Fruit fly (Drosophila melanogaster) whole organism, wandering third instar larva: ENCODE measurements around the gene ida.
A peak's percentile ranks its signal among the peaks of the same experiment; 100 is the strongest.

Experiments
- Abd-B ChIP-seq: fragments of >200 bp; optimal IDR thresholded peaks from 2 replicates; lab custom pipeline; 2017; ENCODE audit warnings: missing biosample characterization, missing genetic modification characterization
- CG32264 ChIP-seq: fragments of 200-800 bp; sonication (Bioruptor generic); optimal IDR thresholded peaks from 2 replicates; lab custom pipeline; 2016; ENCODE audit warnings: missing biosample characterization, missing genetic modification characterization
- CG9705 ChIP-seq: fragments of 200-800 bp; sonication (Bioruptor generic); optimal IDR thresholded peaks from 2 replicates; lab custom pipeline; 2018; ENCODE audit warnings: missing biosample characterization, mild to moderate bottlenecking, missing genetic modification characterization
- CrebA ChIP-seq: fragments of 200-800 bp; sonication (Bioruptor generic); optimal IDR thresholded peaks from 2 replicates; lab custom pipeline; 2016; ENCODE audit warnings: missing biosample characterization, mild to moderate bottlenecking, missing genetic modification characterization, borderline replicate concordance
- Dfd ChIP-seq: fragments of >200 bp; optimal IDR thresholded peaks from 2 replicates; lab custom pipeline; 2017; ENCODE audit warnings: missing biosample characterization, missing genetic modification characterization
- Dif ChIP-seq: fragments of 200-275, 200-300 bp; sonication (Bioruptor generic); optimal IDR thresholded peaks from 2 replicates; lab custom pipeline; 2018; ENCODE audit warnings: missing biosample characterization, missing genetic modification characterization; ENCODE audit not compliant: partially characterized antibody
- HLH106 ChIP-seq: fragments of 200-800 bp; optimal IDR thresholded peaks from 3 replicates; lab custom pipeline; 2019; ENCODE audit warnings: missing biosample characterization, mild to moderate bottlenecking, missing genetic modification characterization, moderate library complexity
- Hnf4 ChIP-seq: fragments of 200-800 bp; sonication (Bioruptor generic); optimal IDR thresholded peaks from 2 replicates; lab custom pipeline; 2016; ENCODE audit warnings: missing biosample characterization, mild to moderate bottlenecking, missing genetic modification characterization
- Hr78 ChIP-seq: fragments of >200 bp; optimal IDR thresholded peaks from 2 replicates; lab custom pipeline; 2017; ENCODE audit warnings: missing biosample characterization, missing genetic modification characterization
- Jra ChIP-seq: sonication (Bioruptor generic); optimal IDR thresholded peaks from 2 replicates; lab custom pipeline; 2016; ENCODE audit warnings: missing biosample characterization, missing genetic modification characterization
- N ChIP-seq: fragments of >200 bp; optimal IDR thresholded peaks from 2 replicates; lab custom pipeline; 2018; ENCODE audit warnings: missing biosample characterization, missing external identifiers, missing genetic modification characterization
- OdsH ChIP-seq: fragments of 200-800 bp; sonication (Bioruptor generic); optimal IDR thresholded peaks from 2 replicates; lab custom pipeline; 2016; ENCODE audit warnings: missing biosample characterization, mild to moderate bottlenecking, missing genetic modification characterization
- Rel ChIP-seq, 2 experiments: fragments of 200-800 bp; sonication (Bioruptor generic) in 1 of 2; optimal IDR thresholded peaks; 2 replicates in 1 of 2; 3 replicates in 1 of 2; lab custom pipeline; 2016 to 2019; ENCODE audit warnings: mild to moderate bottlenecking in 2 of 2, missing biosample characterization in 2 of 2, missing genetic modification characterization in 2 of 2, moderate library complexity in 1 of 2
- Sp1 ChIP-seq: fragments of 200-800 bp; sonication (Bioruptor generic); optimal IDR thresholded peaks from 3 replicates; lab custom pipeline; 2019; ENCODE audit warnings: missing biosample characterization, mild to moderate bottlenecking, missing genetic modification characterization, moderate library complexity
- Vsx2 ChIP-seq: fragments of 200-300, 225-300 bp; sonication (Bioruptor generic); optimal IDR thresholded peaks from 2 replicates; lab custom pipeline; 2018; ENCODE audit warnings: missing biosample characterization, missing genetic modification characterization; ENCODE audit not compliant: partially characterized antibody
- br ChIP-seq: fragments of 200-800 bp; sonication (Bioruptor generic); optimal IDR thresholded peaks from 2 replicates; lab custom pipeline; 2016; ENCODE audit warnings: missing biosample characterization, missing genetic modification characterization
- brk ChIP-seq: fragments of 200-800 bp; sonication (Bioruptor generic); optimal IDR thresholded peaks from 2 replicates; lab custom pipeline; 2016; ENCODE audit warnings: missing biosample characterization, mild to moderate bottlenecking, missing genetic modification characterization
- dl ChIP-seq, 2 experiments: fragments of 175-275, 200-275 bp in 1 of 2; fragments of 200-275 bp in 1 of 2; sonication (Bioruptor generic); optimal IDR thresholded peaks; lab custom pipeline; 2018; ENCODE audit warnings: mild to moderate bottlenecking in 2 of 2, missing biosample characterization in 2 of 2, missing genetic modification characterization in 2 of 2, moderate library complexity in 2 of 2; ENCODE audit not compliant: partially characterized antibody in 2 of 2, insufficient read depth in 1 of 2
- dmrt93B ChIP-seq: fragments of 200-800 bp; sonication (Bioruptor generic); optimal IDR thresholded peaks from 2 replicates; lab custom pipeline; 2018; ENCODE audit warnings: missing biosample characterization, mild to moderate bottlenecking, missing genetic modification characterization
- dsf ChIP-seq: sonication (Bioruptor generic); optimal IDR thresholded peaks from 2 replicates; lab custom pipeline; 2016; ENCODE audit warnings: missing biosample characterization, missing genetic modification characterization, borderline replicate concordance
- ey ChIP-seq: fragments of 200-800 bp; sonication (Bioruptor generic); optimal IDR thresholded peaks from 2 replicates; lab custom pipeline; 2016; ENCODE audit warnings: missing biosample characterization, missing genetic modification characterization
- foxo ChIP-seq, 2 experiments: fragments of 200-800 bp; sonication (Bioruptor generic); optimal IDR thresholded peaks; 2 replicates in 1 of 2; 3 replicates in 1 of 2; lab custom pipeline; 2016 to 2017; ENCODE audit warnings: missing biosample characterization in 2 of 2, missing genetic modification characterization in 2 of 2
- fru ChIP-seq: fragments of 200-800 bp; sonication (Bioruptor generic); optimal IDR thresholded peaks from 3 replicates; lab custom pipeline; 2016; ENCODE audit warnings: missing biosample characterization, mild to moderate bottlenecking, missing genetic modification characterization
- h ChIP-seq: fragments of 200-800 bp; sonication (Bioruptor generic); optimal IDR thresholded peaks from 3 replicates; lab custom pipeline; 2016; ENCODE audit warnings: missing biosample characterization, mild to moderate bottlenecking, missing genetic modification characterization
- jim ChIP-seq: fragments of 175-275, 200-325 bp; sonication (Bioruptor generic); optimal IDR thresholded peaks from 2 replicates; lab custom pipeline; 2016; ENCODE audit warnings: missing biosample characterization, mild to moderate bottlenecking, missing genetic modification characterization
- lola ChIP-seq: fragments of >200 bp; optimal IDR thresholded peaks from 2 replicates; lab custom pipeline; 2017; ENCODE audit warnings: missing biosample characterization, missing genetic modification characterization
- pan ChIP-seq: fragments of >200 bp; optimal IDR thresholded peaks from 2 replicates; lab custom pipeline; 2017
- psq ChIP-seq: fragments of 200-800 bp; sonication (Bioruptor generic); optimal IDR thresholded peaks from 3 replicates; lab custom pipeline; 2017; ENCODE audit warnings: missing biosample characterization, mild to moderate bottlenecking, missing genetic modification characterization, moderate library complexity
- rgr ChIP-seq: fragments of 200-800 bp; sonication (Bioruptor generic); optimal IDR thresholded peaks from 3 replicates; lab custom pipeline; 2016; ENCODE audit warnings: missing biosample characterization, mild to moderate bottlenecking, missing genetic modification characterization
- sage ChIP-seq: fragments of 200-800 bp; sonication (Bioruptor generic); optimal IDR thresholded peaks from 2 replicates; lab custom pipeline; 2016; ENCODE audit warnings: missing biosample characterization, mild to moderate bottlenecking, missing genetic modification characterization
- tai ChIP-seq: sonication (Bioruptor generic); optimal IDR thresholded peaks from 2 replicates; lab custom pipeline; 2016; ENCODE audit warnings: missing biosample characterization, missing genetic modification characterization
- usp ChIP-seq: fragments of >200 bp; optimal IDR thresholded peaks from 2 replicates; lab custom pipeline; 2017; ENCODE audit warnings: missing biosample characterization, missing genetic modification characterization
- woc ChIP-seq: sonication (Bioruptor generic); optimal IDR thresholded peaks from 2 replicates; lab custom pipeline; 2016; ENCODE audit warnings: missing biosample characterization, mild to moderate bottlenecking, missing genetic modification characterization

Gene ida

dm6 chr3L:3949205-3949604 is 44.1 kb downstream of the ida start, which contains the start of gene CG14983:
TSS of gene CG14983 (minus strand) at chr3L:3949305.
- no peak for TF ChIP-seq tai (GFP tag; lab: Kevin White, UChicago)
- TF ChIP-seq sage = no peak
- no peak for TF ChIP-seq h (GFP tag; lab: Kevin White, UChicago)
- no peak for TF ChIP-seq dsf (GFP tag; lab: Kevin White, UChicago)
- TF ChIP-seq lola (GFP tag; lab: Kevin White, UChicago) = no peak
- no peak for TF ChIP-seq pan (lab: Kevin White, UChicago)
- no peak for TF ChIP-seq dl (GFP tag; optimal IDR thresholded peaks at IDR 0.05; lab: Kevin White, UChicago; ENCODE audit: insufficient read depth in 1 of 2, partially characterized antibody in 2 of 2)
- no peak for TF ChIP-seq rgr
- no peak for TF ChIP-seq foxo (GFP tag; optimal IDR thresholded peaks at IDR 0.05; lab: Kevin White, UChicago)
- no peak for TF ChIP-seq N (GFP tag; lab: Kevin White, UChicago)
- no peak for TF ChIP-seq usp (GFP tag; lab: Kevin White, UChicago)
- TF ChIP-seq HLH106 (tag; lab: Kevin White, UChicago) = no peak
- no peak for TF ChIP-seq Dfd (GFP tag; lab: Kevin White, UChicago)

- TF ChIP-seq HLH106 (tag; lab: Kevin White, UChicago) (no peak), brk (GFP tag; lab: Kevin White, UChicago) (no peak)
Measured at dm6 chr3L:3951875-3952274, 46.7 kb downstream of the ida start.

dm6 chr3L:3952468-3952867 is 47.3 kb downstream of the ida start, which contains the start of gene CG14984:
TSS of gene CG14984 (minus strand) at chr3L:3952550.
- TF ChIP-seq Jra (peak; percentile 32), tai (GFP tag; lab: Kevin White, UChicago) (no peak), CrebA (GFP tag; lab: Kevin White, UChicago) (no peak), CG9705 (peak; percentile 28), pan (lab: Kevin White, UChicago) (no peak), lola (GFP tag; lab: Kevin White, UChicago) (no peak), brk (GFP tag; lab: Kevin White, UChicago) (peak; percentile 63), Hr78 (GFP tag; lab: Kevin White, UChicago) (no peak), Sp1 (GFP tag; lab: Kevin White, UChicago) (peak; percentile 58), jim (GFP tag; lab: Kevin White, UChicago) (no peak), Dif (GFP tag; lab: Kevin White, UChicago) (no peak), sage (peak; percentile 69), br (GFP tag; lab: Kevin White, UChicago) (peak; percentile 80), Dfd (GFP tag; lab: Kevin White, UChicago) (no peak), HLH106 (tag; lab: Kevin White, UChicago) (peak; percentile 81), fru (GFP tag; lab: Kevin White, UChicago) (peak; percentile 84), dmrt93B (GFP tag; lab: Kevin White, UChicago) (peak; percentile 61), woc (GFP tag; lab: Kevin White, UChicago) (peak; percentile 52), rgr (peak; percentile 81), Vsx2 (GFP tag; lab: Kevin White, UChicago) (no peak), foxo (GFP tag; optimal IDR thresholded peaks at IDR 0.05; lab: Kevin White, UChicago) (peak in 1 of 2 experiments; percentile 84), dsf (GFP tag; lab: Kevin White, UChicago) (no peak), OdsH (GFP tag; lab: Kevin White, UChicago) (peak; percentile 83), psq (GFP tag; lab: Kevin White, UChicago) (peak; percentile 72), Abd-B (no peak), ey (GFP tag; lab: Kevin White, UChicago) (peak; percentile 85), h (GFP tag; lab: Kevin White, UChicago) (peak; percentile 92), usp (GFP tag; lab: Kevin White, UChicago) (no peak), Rel (GFP tag; optimal IDR thresholded peaks at IDR 0.05; lab: Kevin White, UChicago) (peak; percentile 6), Rel (tag; optimal IDR thresholded peaks at IDR 0.05; lab: Kevin White, UChicago) (no peak), Hnf4 (GFP tag; lab: Kevin White, UChicago) (no peak), CG32264 (GFP tag; lab: Kevin White, UChicago) (peak; percentile 28)
